Worm (Caenorhabditis elegans): Measurements from ENCODE around the gene T28A8.3.

ce11 chrIII:13505718-13506117, at the start of gene T28A8.3:
- TF ChIP-seq tlf-1 (GFP tag; optimal IDR thresholded peaks at IDR 0.05) (no peak), egl-44 (GFP tag; IDR thresholded peaks at IDR 0.05) (no peak), ama-1 (optimal IDR thresholded peaks at IDR 0.05) (no peak), ama-1 (GFP tag; optimal IDR thresholded peaks at IDR 0.05) (no peak), pha-4 (tag; optimal IDR thresholded peaks at IDR 0.05) (no peak), F52B5.7 (tag; optimal IDR thresholded peaks at IDR 0.05) (no peak), nfya-1 (tag; optimal IDR thresholded peaks at IDR 0.05; ENCODE audit: borderline replicate concordance, insufficient read depth) (no peak), ztf-18 (tag; optimal IDR thresholded peaks at IDR 0.05) (no peak), ets-4 (GFP tag; optimal IDR thresholded peaks at IDR 0.05) (no peak), ceh-91 (GFP tag; IDR thresholded peaks at IDR 0.05) (no peak), snpc-4 (GFP tag; optimal IDR thresholded peaks at IDR 0.05) (no peak), snpc-4 (tag; optimal IDR thresholded peaks at IDR 0.05) (no peak), lsl-1 (GFP tag; optimal IDR thresholded peaks at IDR 0.05) (no peak), unc-130 (GFP tag; optimal IDR thresholded peaks at IDR 0.05) (no peak), efl-1 (GFP tag; optimal IDR thresholded peaks at IDR 0.05) (no peak), Y53G8AR.9 (GFP tag; conservative IDR thresholded peaks at IDR 0.05) (no peak)

All from whole organism, young adult.